Worm (Caenorhabditis elegans): ENCODE results near the gene E01G6.2.
"Not testable (repeated sequence)": the region's sequence is repeated elsewhere in the genome, so short reads cannot be mapped to it uniquely, and the experiment has no call there.

E01G6.2 gene

DNA sequence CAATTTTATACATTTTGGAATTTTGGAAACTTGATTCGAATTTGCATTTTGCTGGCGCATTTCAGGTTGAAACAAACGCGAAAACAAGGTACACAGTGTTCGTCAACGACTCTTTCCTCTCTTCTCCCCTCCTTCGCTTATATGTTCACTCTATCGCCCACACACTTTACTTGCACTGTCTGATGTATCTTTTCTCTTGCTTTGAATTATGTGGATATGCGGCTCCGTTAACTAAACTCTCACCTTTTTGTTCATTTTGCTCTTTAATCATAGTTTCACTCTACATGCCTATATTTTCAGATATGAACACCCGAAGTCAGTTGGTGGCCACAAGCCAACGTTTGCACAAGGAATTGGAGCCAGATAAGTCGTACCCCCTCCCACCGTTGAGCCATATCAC is 37.8 kb downstream of the E01G6.2 start, which contains the start of gene W06D11.1:
W06D11.1 (plus strand) TSS at position 301 of the 400 bp plus-strand sequence.
- TF ChIP-seq unc-55 (GFP tag; optimal IDR thresholded peaks at IDR 0.05), result no peak
- TF ChIP-seq pax-1 (tag; optimal IDR thresholded peaks at IDR 0.05), result no peak

DNA sequence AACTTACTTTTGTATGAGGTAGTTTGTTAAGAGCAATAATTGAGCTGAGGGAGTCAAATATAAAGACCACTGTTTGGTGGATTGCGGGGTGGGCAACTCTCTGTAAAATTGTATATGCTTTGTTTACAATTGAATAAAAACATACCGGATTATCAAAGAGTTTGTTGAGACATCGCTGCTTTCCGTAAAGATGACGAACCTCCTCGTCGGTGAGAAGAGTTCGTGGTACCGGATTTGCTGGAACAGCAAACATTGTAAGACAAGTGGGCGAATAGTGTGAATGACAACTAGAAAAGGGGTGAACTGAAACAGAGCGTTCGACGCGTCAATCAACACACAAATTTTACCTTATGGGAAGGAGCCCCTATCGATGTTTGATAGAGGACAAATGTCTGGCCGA is 39.9 kb downstream of the E01G6.2 start, which contains the start of gene W06D11.2:
W06D11.2 (minus strand) TSS at position 339 of the 400 bp plus-strand sequence.
- TF ChIP-seq madf-2 (tag; optimal IDR thresholded peaks at IDR 0.05) (no peak), hlh-6 (tag; optimal IDR thresholded peaks at IDR 0.05) (no peak), ets-4 (tag; optimal IDR thresholded peaks at IDR 0.05) (no peak), hlh-13 (GFP tag; optimal IDR thresholded peaks at IDR 0.05) (no peak), unc-55 (GFP tag; optimal IDR thresholded peaks at IDR 0.05) (no peak), F13H6.1 (tag; optimal IDR thresholded peaks at IDR 0.05) (no peak), ceh-45 (GFP tag; IDR thresholded peaks at IDR 0.05) (no peak), nhr-11 (tag; optimal IDR thresholded peaks at IDR 0.05) (no peak), hlh-30 (tag; optimal IDR thresholded peaks at IDR 0.05; ENCODE audit: insufficient read depth) (no peak), fax-1 (tag; optimal IDR thresholded peaks at IDR 0.05) (no peak), hlh-15 (tag; optimal IDR thresholded peaks at IDR 0.05) (no peak), ceh-6 (GFP tag; optimal IDR thresholded peaks at IDR 0.05) (no peak), ceh-31 (tag; optimal IDR thresholded peaks at IDR 0.05) (no peak), dmd-4 (tag; optimal IDR thresholded peaks at IDR 0.05; ENCODE audit: borderline replicate concordance) (no peak), nhr-232 (tag; optimal IDR thresholded peaks at IDR 0.05) (no peak)

DNA sequence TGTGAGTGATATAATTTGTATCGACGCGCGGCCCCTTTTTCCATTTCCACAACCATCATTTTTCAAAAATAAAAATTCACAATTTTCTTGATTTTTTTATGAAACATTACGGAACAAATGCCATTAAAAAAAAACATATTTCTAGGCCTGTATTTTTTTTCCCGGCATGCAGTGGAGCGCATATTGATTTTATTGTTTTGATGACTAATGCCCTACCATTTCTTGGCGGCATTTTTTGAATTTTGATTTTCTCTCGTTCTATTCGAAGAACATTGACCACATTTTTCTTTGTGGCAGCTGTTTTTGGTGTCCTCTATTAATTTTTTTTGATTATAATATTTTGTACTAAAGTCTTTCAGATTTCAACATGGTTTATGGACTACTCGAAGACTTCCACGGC is 41.9 kb downstream of the E01G6.2 start, which contains the start of gene W06D11.3:
W06D11.3 (plus strand) TSS at position 360 of the 400 bp plus-strand sequence.
- TF ChIP-seq K02D7.2 (tag; optimal IDR thresholded peaks at IDR 0.05), result no peak

DNA sequence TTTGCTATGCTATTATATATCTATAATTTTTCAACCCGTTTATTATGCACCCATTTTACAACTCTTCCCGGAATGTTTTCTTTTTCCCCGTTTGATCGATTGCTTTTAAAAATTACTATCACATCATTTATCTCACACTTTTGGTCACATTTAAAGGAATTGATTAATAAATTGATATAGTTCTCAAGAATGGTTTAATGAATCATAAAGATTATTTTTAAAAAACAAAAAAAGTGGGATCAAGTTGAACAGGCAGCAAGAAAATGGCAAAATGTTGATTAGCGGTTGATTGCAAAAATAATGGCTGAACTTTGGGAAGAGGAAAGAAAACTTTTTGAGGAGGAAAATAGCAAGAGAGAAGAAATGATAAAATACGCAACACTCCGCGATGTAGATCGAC is 43.4 kb downstream of the E01G6.2 start, which contains the start of gene W06D11.5:
W06D11.5 (plus strand) TSS at position 301 of the 400 bp plus-strand sequence.
- TF ChIP-seq hlh-30 (tag; optimal IDR thresholded peaks at IDR 0.05; ENCODE audit: insufficient read depth), result no peak
- no peak for TF ChIP-seq K02D7.2 (tag; optimal IDR thresholded peaks at IDR 0.05)
- TF ChIP-seq ceh-24 (tag; optimal IDR thresholded peaks at IDR 0.05), result no peak
- TF ChIP-seq pros-1 (tag; optimal IDR thresholded peaks at IDR 0.05), result no peak
- TF ChIP-seq fkh-6 (tag; optimal IDR thresholded peaks at IDR 0.05), result no peak
- TF ChIP-seq ets-4 (tag; optimal IDR thresholded peaks at IDR 0.05), result no peak
- no peak for TF ChIP-seq lim-6 (tag; optimal IDR thresholded peaks at IDR 0.05)

DNA sequence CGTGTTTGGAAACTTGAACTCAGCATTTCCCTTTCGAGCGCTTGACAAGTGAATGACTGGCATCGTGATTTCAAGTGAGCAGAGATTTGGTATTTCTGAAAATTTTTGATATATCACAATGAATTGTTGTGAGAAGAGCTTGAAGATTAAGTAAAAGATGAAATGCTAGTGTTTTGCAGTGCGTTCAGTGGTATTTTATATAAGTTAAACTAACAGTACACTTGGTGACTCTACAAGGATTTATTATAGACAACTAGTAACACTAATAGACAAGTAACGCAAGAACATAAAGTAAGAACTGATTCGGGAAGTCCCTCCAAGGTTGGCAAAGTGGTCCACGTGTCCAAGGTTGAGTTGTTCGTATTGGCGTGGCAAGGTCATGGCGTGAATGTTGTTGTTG is 46.3 kb downstream of the E01G6.2 start, which contains the start of gene dot-1.3:
dot-1.3 (minus strand) TSS at position 101 of the 400 bp plus-strand sequence.
- TF ChIP-seq syd-9 (tag; optimal IDR thresholded peaks at IDR 0.05); sox-4 (tag; optimal IDR thresholded peaks at IDR 0.05); mec-3 (tag; optimal IDR thresholded peaks at IDR 0.05; ENCODE audit: borderline replicate concordance): not testable (repeated sequence)

DNA sequence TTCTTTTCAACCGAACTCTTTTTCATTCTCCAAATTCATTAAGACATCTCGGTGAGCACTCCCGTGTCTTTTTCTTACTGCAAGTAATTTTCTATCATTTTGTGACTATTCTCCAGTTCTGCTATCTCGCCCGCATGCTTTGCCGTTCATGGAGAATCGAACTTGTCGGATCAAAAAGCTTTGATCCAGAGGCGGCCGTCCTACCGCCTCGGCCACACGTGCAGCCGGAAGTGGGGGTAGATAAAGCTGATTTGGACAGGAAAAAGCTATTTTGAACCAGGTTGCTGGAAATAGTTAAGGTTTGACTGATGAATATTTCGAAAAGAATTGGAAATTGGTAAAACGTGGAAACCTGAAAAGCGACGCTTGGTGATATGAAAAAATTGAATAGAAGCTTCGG is 47.8 kb downstream of the E01G6.2 start:
- TF ChIP-seq unc-55 (GFP tag; optimal IDR thresholded peaks at IDR 0.05) (no peak), dve-1 (tag; optimal IDR thresholded peaks at IDR 0.05) (no peak), pag-3 (tag; optimal IDR thresholded peaks at IDR 0.05; ENCODE audit: borderline replicate concordance) (no peak), ceh-19 (GFP tag; optimal IDR thresholded peaks at IDR 0.05) (no peak), hlh-15 (tag; optimal IDR thresholded peaks at IDR 0.05) (no peak), zip-5 (tag; optimal IDR thresholded peaks at IDR 0.05) (no peak), npax-4 (tag; optimal IDR thresholded peaks at IDR 0.05) (no peak), K09A11.1 (tag; optimal IDR thresholded peaks at IDR 0.05; ENCODE audit: insufficient read depth) (no peak), nfya-1 (tag; optimal IDR thresholded peaks at IDR 0.05) (no peak), ceh-34 (tag; optimal IDR thresholded peaks at IDR 0.05) (no peak), pha-4 (tag; optimal IDR thresholded peaks at IDR 0.05) (no peak), unc-3 (GFP tag; conservative IDR thresholded peaks at IDR 0.05) (no peak), unc-3 (tag; optimal IDR thresholded peaks at IDR 0.05) (no peak)
